Worm (Caenorhabditis elegans): Measurements from ENCODE around the gene alg-1.
"Not testable (repeated sequence)": the region's sequence is repeated elsewhere in the genome, so short reads cannot be mapped to it uniquely, and the experiment has no call there.

alg-1 gene

ce11 chrX:13969257-13969968, 20.5 kb downstream of the alg-1 start (continued):
- TF ChIP-seq mab-5 (tag; optimal IDR thresholded peaks at IDR 0.05) (no peak), sem-4 (tag; optimal IDR thresholded peaks at IDR 0.05) (peak; percentile 85), Y55F3AM.14 (GFP tag; optimal IDR thresholded peaks at IDR 0.05) (peak; percentile 75)

- peak; percentile 7 for TF ChIP-seq sma-9 (GFP tag; optimal IDR thresholded peaks at IDR 0.05)
- TF ChIP-seq sma-9 (tag; optimal IDR thresholded peaks at IDR 0.05) = not testable (repeated sequence)
Observed at ce11 chrX:13973086-13973485, 24.2 kb downstream of the alg-1 start.

DNA sequence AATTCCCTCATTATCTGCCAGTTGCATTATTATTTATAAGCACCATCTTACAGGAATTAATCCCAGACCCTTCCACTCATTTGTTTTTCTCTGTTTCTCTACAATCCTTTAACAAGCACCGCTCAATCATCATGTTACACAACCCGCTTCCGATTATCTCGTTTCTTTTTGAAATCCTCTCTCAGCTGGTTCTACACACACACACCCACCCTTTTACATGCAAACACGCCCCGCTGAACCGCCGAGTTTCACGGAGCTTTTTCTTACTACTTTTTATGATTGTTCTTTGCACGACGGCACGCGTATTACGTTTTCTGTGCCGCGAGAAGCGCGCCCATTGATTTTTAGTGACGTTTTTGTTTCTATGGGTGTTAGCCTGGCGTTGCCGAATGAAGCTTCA, 24.9 kb downstream of the alg-1 start:
- TF ChIP-seq ztf-11 (tag; optimal IDR thresholded peaks at IDR 0.05) = no peak
- no peak for TF ChIP-seq alr-1 (tag; optimal IDR thresholded peaks at IDR 0.05)
- no peak for TF ChIP-seq ZK546.5 (tag; optimal IDR thresholded peaks at IDR 0.05)
- TF ChIP-seq peb-1 (tag; optimal IDR thresholded peaks at IDR 0.05) = no peak
- TF ChIP-seq fos-1 (tag; optimal IDR thresholded peaks at IDR 0.05) = peak; percentile 16
- TF ChIP-seq sem-4 (tag; optimal IDR thresholded peaks at IDR 0.05) = peak; percentile 19
- no peak for TF ChIP-seq zag-1 (tag; optimal IDR thresholded peaks at IDR 0.05)
- peak; percentile 63 for TF ChIP-seq nhr-129 (tag; optimal IDR thresholded peaks at IDR 0.05)
- TF ChIP-seq gmeb-1 (tag; optimal IDR thresholded peaks at IDR 0.05) = no peak
- no peak for TF ChIP-seq elt-3 (tag; optimal IDR thresholded peaks at IDR 0.05)
- TF ChIP-seq mab-5 (tag; optimal IDR thresholded peaks at IDR 0.05) = peak; percentile 43
- TF ChIP-seq nhr-237 (tag; optimal IDR thresholded peaks at IDR 0.05) = no peak
- TF ChIP-seq ceh-16 (tag; optimal IDR thresholded peaks at IDR 0.05) = no peak
- TF ChIP-seq unc-55 (GFP tag; optimal IDR thresholded peaks at IDR 0.05) = peak; percentile 65
- TF ChIP-seq ztf-1 (GFP tag; conservative IDR thresholded peaks at IDR 0.05) = no peak
- no peak for TF ChIP-seq nhr-6 (tag; optimal IDR thresholded peaks at IDR 0.05)
- no peak for TF ChIP-seq snpc-4 (tag; optimal IDR thresholded peaks at IDR 0.05)
- TF ChIP-seq aly-2 (tag; optimal IDR thresholded peaks at IDR 0.05) = no peak
- TF ChIP-seq lin-39 (tag; optimal IDR thresholded peaks at IDR 0.05) = no peak
- no peak for TF ChIP-seq skn-1 (tag; optimal IDR thresholded peaks at IDR 0.05)
- TF ChIP-seq mbf-1 (tag; optimal IDR thresholded peaks at IDR 0.05) = no peak
- no peak for TF ChIP-seq unc-39 (tag; optimal IDR thresholded peaks at IDR 0.05)
- TF ChIP-seq ztf-4 (tag; optimal IDR thresholded peaks at IDR 0.05) = no peak
- no peak for TF ChIP-seq nhr-77 (tag; optimal IDR thresholded peaks at IDR 0.05)
- peak in 1 of 2 experiments; percentile 11 for TF ChIP-seq mdl-1 (tag; optimal IDR thresholded peaks at IDR 0.05)
- no peak for TF ChIP-seq nhr-11 (tag; optimal IDR thresholded peaks at IDR 0.05)
- TF ChIP-seq sma-3 (GFP tag; optimal IDR thresholded peaks at IDR 0.05) = no peak
- peak; percentile 68 for TF ChIP-seq F13H6.1 (tag; optimal IDR thresholded peaks at IDR 0.05)
- no peak for TF ChIP-seq blmp-1 (tag; optimal IDR thresholded peaks at IDR 0.05; ENCODE audit: insufficient read depth)
- no peak for TF ChIP-seq egl-27 (tag; optimal IDR thresholded peaks at IDR 0.05)
- peak; percentile 31 for TF ChIP-seq lin-11 (tag; optimal IDR thresholded peaks at IDR 0.05)
- TF ChIP-seq C34F6.9 (tag; optimal IDR thresholded peaks at IDR 0.05) = peak; percentile 57
- peak; percentile 20 for TF ChIP-seq crh-2 (tag; optimal IDR thresholded peaks at IDR 0.05)
- TF ChIP-seq Y55F3AM.14 (GFP tag; optimal IDR thresholded peaks at IDR 0.05) = peak; percentile 48
- no peak for TF ChIP-seq ama-1 (optimal IDR thresholded peaks at IDR 0.05)
- no peak for TF ChIP-seq nhr-25 (tag; optimal IDR thresholded peaks at IDR 0.05)
- TF ChIP-seq lsy-2 (tag; optimal IDR thresholded peaks at IDR 0.05) = peak in 1 of 2 experiments; percentile 51
- TF ChIP-seq lin-13 (GFP tag; optimal IDR thresholded peaks at IDR 0.05) = no peak
- no peak for TF ChIP-seq nhr-12 (tag; optimal IDR thresholded peaks at IDR 0.05)
- peak; percentile 56 for TF ChIP-seq sma-9 (GFP tag; optimal IDR thresholded peaks at IDR 0.05)
- TF ChIP-seq sma-9 (tag; optimal IDR thresholded peaks at IDR 0.05) = no peak

All from whole organism, L2 larva.